Fruit fly (Drosophila melanogaster): ENCODE measurements around the gene CG14370.

- TF ChIP-seq acj6 (GFP tag; optimal IDR thresholded peaks at IDR 0.05), result no peak
- no peak for TF ChIP-seq CG32006 (GFP tag; optimal IDR thresholded peaks at IDR 0.05)
- TF ChIP-seq salr (GFP tag; optimal IDR thresholded peaks at IDR 0.05), result no peak
- TF ChIP-seq fd59A (GFP tag; optimal IDR thresholded peaks at IDR 0.05), result no peak
- no peak for TF ChIP-seq lz (GFP tag; optimal IDR thresholded peaks at IDR 0.05)
Measured at dm6 chr3R:13545300-13545699, 42.5 kb upstream of the CG14370 start, which contains the start of gene CG31337.

Measured in whole organism, prepupa.